Worm (Caenorhabditis elegans): ENCODE measurements around the gene lin-39.

lin-39 gene

DNA sequence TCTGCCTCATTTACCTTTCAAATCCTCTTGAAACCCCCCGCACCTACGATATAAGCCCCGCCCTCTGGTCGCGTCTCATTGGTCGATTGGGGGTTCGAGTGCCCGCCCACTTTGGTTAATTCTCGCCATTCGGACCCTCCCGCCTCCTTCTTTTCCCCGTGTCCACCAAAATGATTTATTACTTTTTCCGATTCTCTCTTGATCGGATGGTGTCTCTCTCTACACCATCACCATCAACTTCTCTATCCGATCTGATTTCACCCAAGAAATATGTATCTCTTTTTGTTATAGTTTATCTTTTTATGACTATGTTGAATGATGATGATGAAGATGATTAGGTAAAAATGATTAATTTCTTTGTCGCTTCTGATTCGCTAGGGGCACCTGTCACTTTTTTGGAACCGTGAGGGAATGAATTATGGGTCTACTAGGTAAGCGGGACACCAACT lies 18.3 kb upstream of the lin-39 start:
- TF ChIP-seq mdl-1 (tag; optimal IDR thresholded peaks at IDR 0.05) (peak in 1 of 2 experiments; percentile 2), unc-39 (tag; optimal IDR thresholded peaks at IDR 0.05) (no peak), madf-9 (GFP tag; conservative IDR thresholded peaks at IDR 0.05) (no peak), ceh-32 (tag; optimal IDR thresholded peaks at IDR 0.05; ENCODE audit: poor library complexity) (no peak), Y48G9A.11 (GFP tag; IDR thresholded peaks at IDR 0.05) (no peak), nhr-111 (GFP tag; optimal IDR thresholded peaks at IDR 0.05) (no peak), lsy-2 (tag; optimal IDR thresholded peaks at IDR 0.05) (peak in 1 of 2 experiments; percentile 48), F37D6.2 (tag; optimal IDR thresholded peaks at IDR 0.05) (no peak), nhr-77 (tag; optimal IDR thresholded peaks at IDR 0.05) (no peak), aha-1 (tag) (peak; percentile 65), ceh-20 (GFP tag; IDR thresholded peaks at IDR 0.05) (peak; percentile 81), egl-27 (tag; optimal IDR thresholded peaks at IDR 0.05) (no peak), hlh-11 (tag; optimal IDR thresholded peaks at IDR 0.05) (peak; percentile 8), unc-62 (GFP tag; optimal IDR thresholded peaks at IDR 0.05 in 1 of 2) (peak in 1 of 2 experiments; percentile 99), unc-62 (tag; optimal IDR thresholded peaks at IDR 0.05) (no peak), dmd-6 (GFP tag; IDR thresholded peaks at IDR 0.05) (no peak)

DNA sequence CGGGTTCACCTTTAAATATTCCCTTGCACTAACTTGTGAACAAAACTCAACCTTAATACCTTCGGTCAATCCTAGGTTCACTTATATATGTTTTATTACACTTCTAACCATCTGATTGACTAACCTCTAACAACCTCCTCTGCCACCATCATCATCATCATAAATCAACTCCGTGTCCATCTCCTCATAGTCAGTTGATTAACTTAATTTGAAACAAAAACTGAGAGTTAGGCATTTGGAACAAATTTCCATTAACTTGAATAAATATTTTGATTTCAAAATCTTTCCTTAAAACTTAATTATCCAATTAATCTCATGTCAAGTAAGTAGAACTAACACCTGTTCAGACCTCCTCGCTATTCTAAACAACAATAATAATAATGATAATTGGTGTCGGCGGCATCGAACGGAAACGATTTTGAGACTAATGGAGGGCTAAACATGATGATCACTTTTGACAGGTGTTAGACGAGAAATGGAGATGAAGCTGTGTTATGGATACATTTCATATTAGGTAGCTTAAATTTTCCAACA lies 17.3 kb upstream of the lin-39 start:
- TF ChIP-seq aha-1 (tag) (peak; percentile 36), unc-62 (GFP tag; optimal IDR thresholded peaks at IDR 0.05 in 1 of 2) (peak in 1 of 2 experiments; percentile 92), unc-62 (tag; optimal IDR thresholded peaks at IDR 0.05) (no peak), pha-4 (GFP tag; IDR thresholded peaks at IDR 0.05) (no peak), pha-4 (tag; optimal IDR thresholded peaks at IDR 0.05) (no peak)

DNA sequence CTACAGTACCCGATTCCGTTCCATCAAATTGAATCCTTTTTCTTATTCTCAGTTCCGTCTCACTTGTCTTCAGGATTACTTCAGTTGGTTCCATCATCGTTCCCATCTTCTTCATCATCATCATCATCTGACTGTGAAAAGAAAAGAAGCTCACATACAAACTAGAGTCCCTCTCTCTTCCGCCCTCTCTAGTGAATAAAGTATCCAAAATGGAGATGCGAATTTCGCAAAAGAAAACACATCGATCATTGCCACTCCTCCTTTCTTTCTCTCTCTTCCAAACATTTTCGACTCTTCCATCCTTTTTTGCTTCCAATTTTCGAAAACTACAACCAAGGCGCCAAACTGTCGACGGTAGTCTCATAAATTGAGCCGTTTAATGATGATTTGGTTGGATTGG lies 16.4 kb upstream of the lin-39 start:
- no peak for TF ChIP-seq duxl-1 (tag; optimal IDR thresholded peaks at IDR 0.05; ENCODE audit: poor library complexity)
- TF ChIP-seq gei-8 (GFP tag; optimal IDR thresholded peaks at IDR 0.05): no peak
- TF ChIP-seq Y48G9A.11 (GFP tag; IDR thresholded peaks at IDR 0.05): no peak
- peak in 1 of 2 experiments; percentile 13 for TF ChIP-seq lsy-2 (tag; optimal IDR thresholded peaks at IDR 0.05)
- peak in 1 of 2 experiments; percentile 99 for TF ChIP-seq unc-62 (GFP tag; optimal IDR thresholded peaks at IDR 0.05 in 1 of 2)
- TF ChIP-seq unc-62 (tag; optimal IDR thresholded peaks at IDR 0.05): no peak

DNA sequence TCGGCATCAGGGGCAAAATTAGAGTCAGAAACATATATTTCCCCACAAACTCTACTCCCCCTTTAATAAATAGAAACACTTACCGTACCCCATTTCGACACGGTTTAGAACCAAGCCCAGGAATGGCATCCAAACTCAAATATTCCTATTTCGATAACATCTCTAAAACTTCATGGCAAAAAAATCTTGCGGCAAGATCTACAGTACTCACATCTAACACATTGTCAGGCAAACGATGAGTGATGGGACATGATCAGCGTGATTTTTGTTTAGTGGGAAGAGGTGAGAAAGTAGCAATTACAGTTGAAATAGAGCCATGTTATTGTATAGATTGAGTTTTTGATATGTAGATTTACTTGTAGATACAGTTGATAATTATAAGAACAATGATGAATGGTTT lies 14.5 kb upstream of the lin-39 start:
- TF ChIP-seq nhr-237 (tag; optimal IDR thresholded peaks at IDR 0.05) (no peak), nhr-28 (tag; optimal IDR thresholded peaks at IDR 0.05) (no peak), egl-43 (GFP tag; IDR thresholded peaks at IDR 0.05) (no peak), daf-19 (GFP tag; conservative IDR thresholded peaks at IDR 0.05) (no peak), nhr-6 (tag; optimal IDR thresholded peaks at IDR 0.05) (no peak), pqm-1 (tag; optimal IDR thresholded peaks at IDR 0.05) (no peak), Y105C5A.15 (GFP tag; IDR thresholded peaks at IDR 0.05) (no peak)

DNA sequence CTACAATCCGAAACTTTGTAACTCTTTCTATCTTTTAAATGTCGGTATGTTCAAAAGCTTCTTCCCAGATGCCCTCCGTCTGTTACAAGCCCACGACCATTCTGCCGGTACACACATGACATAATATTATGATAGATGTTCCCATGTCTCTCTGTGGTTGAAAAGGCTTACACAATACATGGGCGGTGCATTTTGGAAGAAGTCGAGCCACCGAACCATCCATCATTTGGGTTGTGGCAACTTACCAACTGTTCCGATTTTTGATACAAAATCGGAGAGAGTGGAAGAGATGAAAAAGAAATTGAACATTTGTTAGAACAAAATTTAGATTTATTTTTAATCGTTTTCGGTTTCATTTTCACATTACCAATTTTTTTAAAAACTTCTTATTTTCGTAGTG lies 12.5 kb upstream of the lin-39 start:
- TF ChIP-seq daf-8 (GFP tag; IDR thresholded peaks at IDR 0.05): no peak
- TF ChIP-seq zag-1 (tag; optimal IDR thresholded peaks at IDR 0.05): no peak
- TF ChIP-seq nhr-111 (GFP tag; optimal IDR thresholded peaks at IDR 0.05): no peak
- TF ChIP-seq nhr-102 (tag; optimal IDR thresholded peaks at IDR 0.05): no peak
- TF ChIP-seq lir-3 (tag; optimal IDR thresholded peaks at IDR 0.05): no peak
- no peak for TF ChIP-seq ZK546.5 (tag; optimal IDR thresholded peaks at IDR 0.05)
- TF ChIP-seq nhr-76 (tag; optimal IDR thresholded peaks at IDR 0.05): no peak
- no peak for TF ChIP-seq tag-97 (GFP tag; IDR thresholded peaks at IDR 0.05)
- peak in 1 of 2 experiments; percentile 15 for TF ChIP-seq daf-16 (GFP tag; optimal IDR thresholded peaks at IDR 0.05)
- no peak for TF ChIP-seq daf-16 (tag; optimal IDR thresholded peaks at IDR 0.05)
- no peak for TF ChIP-seq aha-1 (tag)
- TF ChIP-seq saeg-2 (GFP tag; IDR thresholded peaks at IDR 0.05): no peak
- TF ChIP-seq tra-1 (GFP tag; IDR thresholded peaks at IDR 0.05): no peak
- no peak for TF ChIP-seq madf-5 (GFP tag; IDR thresholded peaks at IDR 0.05)
- TF ChIP-seq lsy-2 (tag; optimal IDR thresholded peaks at IDR 0.05): peak in 1 of 2 experiments; percentile 51
- TF ChIP-seq vab-7 (GFP tag; IDR thresholded peaks at IDR 0.05): no peak
- no peak for TF ChIP-seq ceh-28 (tag; optimal IDR thresholded peaks at IDR 0.05)
- no peak for TF ChIP-seq mes-2 (tag; optimal IDR thresholded peaks at IDR 0.05; ENCODE audit: poor library complexity, severe bottlenecking)
- TF ChIP-seq unc-62 (GFP tag; optimal IDR thresholded peaks at IDR 0.05 in 1 of 2): peak in 1 of 2 experiments; percentile 81
- no peak for TF ChIP-seq unc-62 (tag; optimal IDR thresholded peaks at IDR 0.05)
- no peak for TF ChIP-seq dpl-1 (GFP tag; optimal IDR thresholded peaks at IDR 0.05)
- 0 out of 2 replicates have a peak, but pooled peaks have one; percentile 40 for TF ChIP-seq ceh-20 (GFP tag; IDR thresholded peaks at IDR 0.05)
- TF ChIP-seq spr-3 (GFP tag; optimal IDR thresholded peaks at IDR 0.05): no peak

Measured in whole organism, L4 larva.